Worm (Caenorhabditis elegans): ENCODE data around the gene mct-5.

Gene mct-5

DNA sequence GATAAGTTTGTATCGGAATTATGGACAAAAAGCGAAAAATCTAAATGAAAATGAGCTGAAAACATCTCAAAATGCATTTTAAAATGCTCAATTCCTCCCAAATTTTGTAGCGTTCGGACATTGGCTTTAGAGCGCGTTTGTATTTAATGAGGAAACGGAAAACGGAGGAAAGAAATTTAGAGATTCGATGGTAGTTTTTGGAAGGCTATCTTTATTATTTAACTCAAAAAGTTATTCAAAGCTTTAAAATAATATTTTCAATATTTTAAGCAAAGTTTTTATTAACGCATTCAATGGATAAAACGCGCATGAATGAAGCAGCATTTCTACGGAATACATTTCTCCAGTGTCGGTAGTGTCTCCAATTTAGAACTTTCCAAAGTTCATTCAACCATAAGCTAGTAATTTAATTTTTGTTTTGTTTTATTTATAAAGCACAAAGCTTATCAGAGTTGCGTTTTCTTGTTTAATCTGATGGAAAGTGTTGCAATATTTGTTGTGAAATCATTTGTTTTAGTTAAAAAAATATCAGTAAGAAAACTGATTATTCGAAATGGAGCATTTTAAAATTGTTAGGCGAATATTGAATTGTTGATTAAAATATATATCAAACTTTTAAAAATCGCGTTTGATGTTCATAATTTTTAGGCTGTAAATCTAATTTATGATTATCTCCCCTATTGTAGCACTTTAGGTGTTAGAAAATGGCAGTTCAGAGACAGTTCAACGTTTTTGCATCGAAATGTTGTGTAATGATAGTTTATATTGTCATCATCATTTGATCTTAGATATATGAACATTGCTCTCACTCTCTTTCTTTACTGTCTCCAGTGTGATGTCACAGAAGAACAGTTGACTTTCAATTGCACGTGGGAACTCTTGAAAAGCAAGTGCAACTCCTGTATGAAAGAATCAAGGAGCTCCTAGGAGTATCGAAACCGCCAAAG, 25.5 kb downstream of the mct-5 start:
- no peak for TF ChIP-seq unc-62 (GFP tag; optimal IDR thresholded peaks at IDR 0.05)

DNA sequence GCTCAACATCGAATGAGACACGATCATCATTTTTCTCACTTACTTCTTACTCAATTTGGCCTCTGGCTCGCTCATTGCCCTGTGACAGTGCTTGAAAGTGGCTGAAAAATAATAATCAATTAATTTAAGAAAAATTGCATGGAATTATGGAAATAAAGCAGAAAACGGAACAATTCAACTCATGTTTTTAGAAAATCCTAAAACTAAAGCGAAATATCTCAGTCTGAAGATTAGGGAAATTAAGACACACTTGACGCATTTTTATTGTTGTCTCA, 26.1 kb downstream of the mct-5 start, which contains the start of gene kars-1:
Gene kars-1 (minus strand): TSS at position 101 of the 275 bp plus-strand sequence.
- TF ChIP-seq unc-62 (GFP tag; optimal IDR thresholded peaks at IDR 0.05): no peak

DNA sequence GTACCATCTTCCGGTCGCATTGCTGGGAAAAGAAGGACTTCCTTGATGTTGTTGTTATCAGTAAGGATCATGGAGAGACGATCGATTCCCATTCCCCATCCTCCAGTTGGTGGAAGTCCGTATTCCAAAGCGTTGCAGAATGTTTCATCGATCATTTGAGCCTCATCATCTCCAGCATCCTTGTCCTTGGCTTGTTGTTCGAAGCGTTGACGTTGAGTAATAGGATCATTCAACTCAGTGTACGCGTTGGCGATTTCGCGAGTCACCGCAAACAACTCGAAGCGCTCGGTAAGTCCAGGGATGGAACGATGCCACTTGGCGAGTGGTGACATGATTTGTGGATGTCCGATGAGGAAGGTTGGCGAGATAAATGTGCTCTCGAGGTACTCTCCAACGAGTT, 28.0 kb downstream of the mct-5 start:
- TF ChIP-seq unc-62 (GFP tag; optimal IDR thresholded peaks at IDR 0.05): no peak

DNA sequence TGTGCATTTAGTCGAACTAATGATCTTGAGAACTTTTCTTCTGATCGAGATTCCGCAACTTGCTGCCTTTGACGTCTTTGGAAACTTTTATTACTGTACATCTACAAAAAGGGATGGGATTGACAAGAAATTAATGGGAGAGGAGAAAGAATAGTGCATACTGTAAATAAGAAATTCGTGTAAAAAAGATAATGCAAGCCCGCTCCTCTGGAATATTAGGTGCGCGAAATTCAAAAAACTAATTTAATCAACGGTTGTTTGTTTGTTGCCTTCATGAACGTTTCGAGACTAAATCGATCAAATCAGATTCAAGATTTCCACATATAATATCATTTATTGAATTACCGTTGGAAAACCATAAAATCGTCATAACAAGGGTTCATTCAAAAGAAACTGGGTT, 28.5 kb downstream of the mct-5 start, which contains the start of gene him-14:
Gene him-14 (minus strand): TSS at position 101 of the 400 bp plus-strand sequence.
- no peak for TF ChIP-seq unc-62 (GFP tag; optimal IDR thresholded peaks at IDR 0.05)

DNA sequence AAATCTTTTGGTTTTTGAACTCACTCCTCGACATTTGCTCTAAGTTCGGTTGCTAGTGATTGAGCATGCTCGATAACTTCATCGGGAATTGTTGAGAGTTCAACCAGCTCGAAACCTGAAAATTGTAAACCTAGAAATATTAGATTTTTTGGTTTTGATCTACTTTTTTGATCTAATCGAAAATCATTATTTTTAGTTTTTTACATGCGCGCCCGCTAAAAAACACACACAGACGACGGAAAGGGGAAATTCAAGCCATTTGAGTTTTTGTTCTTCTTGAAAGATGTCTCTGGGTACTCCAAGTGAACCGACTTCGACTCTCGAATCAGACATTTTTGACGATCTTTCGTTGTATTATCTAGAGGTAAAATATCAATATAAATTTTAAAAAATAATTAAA, 33.0 kb downstream of the mct-5 start, which contains the start of gene nos-2:
Gene nos-2 (plus strand): TSS at position 228 of the 400 bp plus-strand sequence.
- no peak for TF ChIP-seq unc-62 (GFP tag; optimal IDR thresholded peaks at IDR 0.05)

DNA sequence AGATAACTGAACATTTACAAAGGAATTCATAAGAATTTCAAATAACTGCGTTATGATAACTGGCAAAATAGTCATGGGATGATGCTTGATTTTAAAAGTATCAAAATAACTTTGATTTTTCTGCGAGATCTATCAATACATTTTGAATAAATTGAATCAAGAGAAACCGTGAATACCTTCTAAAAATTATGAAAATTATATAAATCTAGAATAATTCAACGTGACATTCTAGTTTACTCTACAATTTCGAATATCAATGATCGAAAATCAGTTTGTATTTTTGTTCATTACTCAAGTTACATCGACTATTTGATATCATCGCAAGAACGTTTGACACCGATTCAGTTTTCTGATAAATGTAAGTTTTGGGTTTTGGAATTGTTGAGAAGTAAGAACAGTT, 36.7 kb downstream of the mct-5 start, which contains the start of gene acs-6:
Gene acs-6 (plus strand): TSS at position 301 of the 400 bp plus-strand sequence.
- TF ChIP-seq unc-62 (GFP tag; optimal IDR thresholded peaks at IDR 0.05): no peak

DNA sequence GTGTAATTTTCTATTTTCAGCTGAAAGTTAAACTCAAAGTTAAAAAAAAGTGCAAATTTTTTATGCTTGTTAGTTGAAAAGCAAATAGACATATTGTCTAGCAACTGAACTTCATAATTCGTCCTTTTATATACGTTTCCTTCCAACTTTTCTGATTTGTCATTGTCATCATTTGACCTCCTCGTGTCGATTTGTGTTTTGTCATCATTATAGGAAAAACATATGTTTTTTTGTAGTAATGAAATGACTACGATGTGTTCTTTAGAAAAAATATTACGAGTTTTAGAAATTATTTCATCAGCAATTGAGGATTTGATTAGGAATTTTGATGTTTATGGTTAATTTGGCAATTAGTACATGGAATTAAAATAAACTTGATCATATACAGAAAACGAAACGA, 37.6 kb downstream of the mct-5 start:
- TF ChIP-seq unc-62 (GFP tag; optimal IDR thresholded peaks at IDR 0.05): no peak

DNA sequence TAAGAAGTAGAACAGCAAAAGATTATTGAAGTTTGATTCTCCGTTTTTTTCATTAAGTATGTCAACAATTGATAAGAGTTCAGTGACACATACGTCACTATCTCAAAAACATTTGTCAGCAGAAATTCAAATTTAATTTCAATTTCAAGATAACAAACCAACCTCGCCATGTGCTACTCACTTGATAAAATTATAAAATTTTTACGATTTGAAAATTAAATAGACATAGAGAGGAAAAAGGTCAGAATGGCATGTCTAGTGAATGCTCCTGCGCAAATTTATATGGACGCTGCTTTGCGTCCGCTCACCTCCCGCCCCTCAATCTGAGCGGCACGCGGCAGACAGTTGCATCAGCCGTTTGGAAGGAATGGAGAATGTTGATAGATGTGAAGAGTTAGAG, 38.2 kb downstream of the mct-5 start:
- no peak for TF ChIP-seq unc-62 (GFP tag; optimal IDR thresholded peaks at IDR 0.05)

DNA sequence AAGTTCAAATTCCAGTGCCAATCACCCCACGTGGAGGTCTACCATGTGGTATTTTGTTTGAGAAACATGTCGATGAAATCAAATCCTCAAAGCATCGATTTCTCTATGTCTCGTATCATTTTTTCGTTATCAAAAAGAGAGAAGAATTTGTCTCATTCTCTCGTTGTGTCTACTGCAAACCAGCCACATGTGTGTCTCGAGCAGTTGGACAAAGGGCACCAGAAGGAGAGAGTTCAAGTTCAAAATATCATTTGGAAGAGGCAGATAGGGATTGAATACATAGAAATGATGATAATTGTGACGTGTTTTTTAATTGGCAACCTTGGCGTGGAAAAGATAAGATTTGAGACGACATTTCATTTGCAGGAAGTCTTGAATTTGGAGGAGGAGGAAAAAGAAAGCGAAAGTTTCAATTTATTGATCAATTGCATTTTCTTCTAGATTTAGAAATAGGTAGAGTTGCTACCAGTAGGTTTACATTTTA, 39.1 kb downstream of the mct-5 start:
- no peak for TF ChIP-seq unc-62 (GFP tag; optimal IDR thresholded peaks at IDR 0.05)

DNA sequence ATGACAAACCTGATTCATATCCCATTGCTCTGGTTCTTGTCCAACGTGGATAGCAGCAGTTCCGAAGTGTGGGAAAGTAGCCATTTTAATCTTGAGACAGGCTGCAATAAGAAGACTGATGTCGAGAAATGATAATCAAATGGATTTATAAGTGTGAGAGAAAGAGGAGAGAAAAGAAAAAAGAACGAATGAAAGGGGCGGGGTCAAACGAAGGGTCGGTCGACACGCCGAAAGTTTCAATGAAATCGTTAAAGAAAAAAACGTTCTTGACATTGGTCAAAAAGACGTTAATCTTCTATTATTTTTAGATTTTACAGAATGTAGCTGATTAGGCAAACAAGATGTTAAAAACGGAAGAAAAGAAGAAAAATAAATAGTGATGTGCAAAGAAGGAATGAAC, 40.5 kb downstream of the mct-5 start, which contains the start of gene cth-2:
Gene cth-2 (minus strand): TSS at position 101 of the 400 bp plus-strand sequence.
- TF ChIP-seq unc-62 (GFP tag; optimal IDR thresholded peaks at IDR 0.05): no peak

DNA sequence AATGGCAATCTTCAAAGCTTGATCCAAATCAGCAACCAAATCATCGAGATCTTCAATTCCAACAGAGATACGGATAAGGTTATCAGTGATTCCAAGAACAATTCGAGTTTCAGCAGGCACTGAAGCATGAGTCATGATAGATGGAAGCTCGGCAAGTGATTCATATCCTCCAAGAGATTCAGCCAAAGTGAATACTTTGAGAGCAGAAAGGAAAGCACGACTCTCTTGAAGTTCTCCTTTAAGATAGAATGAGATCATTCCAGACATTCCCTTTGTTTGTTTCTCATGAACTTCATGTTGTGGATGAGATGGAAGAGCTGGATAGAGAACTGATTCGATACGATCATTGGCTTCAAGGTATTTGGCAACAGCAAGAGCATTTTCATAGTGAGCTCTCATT, 42.1 kb downstream of the mct-5 start:
- no peak for TF ChIP-seq unc-62 (GFP tag; optimal IDR thresholded peaks at IDR 0.05)

DNA sequence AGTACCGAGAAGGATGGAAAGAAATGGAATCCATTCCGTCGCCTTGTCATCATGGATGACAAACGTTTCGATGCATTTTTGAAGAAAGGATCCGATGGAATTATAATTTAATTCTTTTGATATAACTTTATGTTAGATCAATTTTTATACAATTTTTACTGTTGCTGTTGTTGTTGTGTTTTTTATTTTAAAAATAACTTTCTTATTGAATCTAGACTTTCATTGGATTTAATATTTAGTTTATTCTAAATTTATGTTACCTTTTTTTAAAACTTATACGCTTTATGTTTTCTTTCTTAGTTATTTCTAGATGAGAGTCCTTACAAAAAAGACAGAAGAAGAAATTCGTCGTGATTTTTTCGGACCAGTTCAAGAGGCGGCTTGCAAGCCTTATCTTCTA, 43.4 kb downstream of the mct-5 start, which contains the start of gene ZK1127.3:
Gene ZK1127.3 (plus strand): TSS at position 301 of the 400 bp plus-strand sequence.
- no peak for TF ChIP-seq unc-62 (GFP tag; optimal IDR thresholded peaks at IDR 0.05)

DNA sequence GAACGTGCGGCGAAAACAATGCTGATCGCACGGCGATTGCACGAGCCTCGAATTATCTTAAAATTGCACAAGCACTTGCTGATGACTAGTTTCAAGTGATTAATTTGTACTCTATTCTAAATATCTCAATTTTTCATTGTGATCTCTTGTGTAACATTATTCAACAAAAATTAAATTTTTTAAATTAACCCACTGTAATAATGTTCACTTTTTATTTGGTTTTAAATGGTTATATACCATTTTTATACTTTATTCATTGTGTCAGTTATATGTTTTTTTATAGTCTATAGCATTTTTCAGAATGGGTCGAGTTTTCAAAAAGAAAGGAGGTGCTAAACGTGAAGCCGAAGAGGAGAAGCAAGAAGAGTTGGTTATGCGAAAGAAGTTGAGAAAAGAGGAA, 44.7 kb downstream of the mct-5 start, which contains the start of gene ZK1127.4:
Gene ZK1127.4 (plus strand): TSS at position 301 of the 400 bp plus-strand sequence.
- TF ChIP-seq unc-62 (GFP tag; optimal IDR thresholded peaks at IDR 0.05): no peak

DNA sequence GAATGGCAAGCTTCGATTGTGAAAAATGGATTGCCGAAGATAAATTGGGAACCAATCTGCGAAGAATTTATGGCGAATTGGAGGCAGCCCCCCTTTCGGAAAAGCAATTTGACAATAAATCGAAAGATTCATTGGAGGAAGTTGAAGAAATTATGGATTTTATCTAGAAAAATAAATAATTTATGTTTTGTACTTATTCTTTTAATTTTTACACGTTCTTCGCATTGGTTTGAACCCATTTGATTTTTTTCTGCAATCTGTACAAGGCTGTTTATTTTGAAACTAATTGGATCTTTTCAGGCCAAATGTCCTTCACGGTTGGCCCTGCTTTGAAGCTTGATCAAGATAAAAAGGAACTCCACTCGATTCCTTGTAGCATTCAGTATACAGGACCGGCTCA, 45.4 kb downstream of the mct-5 start, which contains the start of gene ZK1127.13:
Gene ZK1127.13 (plus strand): TSS at position 301 of the 400 bp plus-strand sequence.
- TF ChIP-seq unc-62 (GFP tag; optimal IDR thresholded peaks at IDR 0.05): no peak

DNA sequence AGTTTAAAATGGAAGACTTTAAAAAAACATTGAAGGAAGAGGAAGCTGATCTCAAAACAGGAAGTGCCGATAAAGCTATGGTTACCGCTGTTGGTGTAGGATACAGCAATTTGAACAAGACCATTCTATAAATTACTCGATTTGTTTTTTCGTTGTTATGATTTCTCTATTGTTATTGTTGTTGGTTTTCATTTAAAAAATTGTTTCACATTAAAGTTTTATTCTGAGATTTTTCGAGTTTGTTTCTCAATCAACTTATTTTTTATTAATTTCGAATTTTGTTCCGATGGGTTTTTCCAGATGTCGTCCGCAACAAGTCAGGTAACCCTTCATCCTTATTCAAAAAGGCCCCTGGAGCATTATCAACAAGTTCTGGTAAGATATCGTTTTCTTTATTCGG, 46.6 kb downstream of the mct-5 start, which contains the start of gene ZK1127.12:
Gene ZK1127.12 (plus strand): TSS at position 301 of the 400 bp plus-strand sequence.
- TF ChIP-seq unc-62 (GFP tag; optimal IDR thresholded peaks at IDR 0.05): no peak

DNA sequence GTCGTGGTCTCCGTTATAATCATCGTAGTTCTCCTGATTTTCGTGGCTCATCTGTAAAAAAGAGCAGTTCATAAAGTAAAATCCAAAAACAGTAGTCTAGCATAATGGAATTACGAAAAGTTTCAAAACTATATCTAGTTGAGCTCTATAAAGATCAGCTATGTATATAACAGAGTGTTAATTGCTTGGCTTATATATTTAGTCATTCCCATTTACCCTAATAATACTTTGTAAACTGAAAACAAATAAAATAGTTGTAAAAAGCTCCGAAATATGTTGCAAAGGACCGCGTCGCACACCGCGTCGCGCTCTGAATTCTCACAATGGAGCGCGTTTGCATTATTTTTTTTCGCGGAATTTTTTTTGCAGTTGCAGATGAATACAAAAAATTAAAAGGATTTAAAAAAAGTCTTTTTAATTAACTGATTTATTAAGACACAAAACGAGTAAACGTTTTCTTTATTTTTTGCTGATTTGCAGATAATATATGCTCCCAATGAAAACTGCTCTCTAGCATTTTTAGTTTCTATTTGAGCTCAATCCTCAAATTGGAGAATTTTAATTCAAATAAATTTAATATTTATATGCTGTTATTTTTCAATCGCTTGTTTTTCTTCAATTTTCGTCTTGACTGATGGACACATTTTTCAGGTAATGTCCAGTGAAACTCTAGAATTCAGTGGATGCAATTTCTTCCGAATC, 48.2 kb downstream of the mct-5 start, which contains the start of the genes tcer-1 and ZK1127.5:
Gene tcer-1 (minus strand): TSS at position 51 of the 702 bp plus-strand sequence.
Gene ZK1127.5 (plus strand): TSS at position 652 of the 702 bp plus-strand sequence.
- TF ChIP-seq unc-62 (GFP tag; optimal IDR thresholded peaks at IDR 0.05): no peak

Measured in whole organism, dauer.